Worm (Caenorhabditis elegans): ENCODE results near the gene F44E7.3.
A peak's percentile ranks its signal among the peaks of the same experiment; 100 is the strongest.

The F44E7.3 gene

ce11 chrV:5813060-5813659, 41.4 kb downstream of the F44E7.3 start, which contains the start of gene ZC250.4 (continued):
- TF ChIP-seq mes-2 (tag; optimal IDR thresholded peaks at IDR 0.05; ENCODE audit: poor library complexity, severe bottlenecking) (peak; percentile 20), skn-1 (tag; optimal IDR thresholded peaks at IDR 0.05) (no peak), nhr-6 (tag; optimal IDR thresholded peaks at IDR 0.05) (no peak)

DNA sequence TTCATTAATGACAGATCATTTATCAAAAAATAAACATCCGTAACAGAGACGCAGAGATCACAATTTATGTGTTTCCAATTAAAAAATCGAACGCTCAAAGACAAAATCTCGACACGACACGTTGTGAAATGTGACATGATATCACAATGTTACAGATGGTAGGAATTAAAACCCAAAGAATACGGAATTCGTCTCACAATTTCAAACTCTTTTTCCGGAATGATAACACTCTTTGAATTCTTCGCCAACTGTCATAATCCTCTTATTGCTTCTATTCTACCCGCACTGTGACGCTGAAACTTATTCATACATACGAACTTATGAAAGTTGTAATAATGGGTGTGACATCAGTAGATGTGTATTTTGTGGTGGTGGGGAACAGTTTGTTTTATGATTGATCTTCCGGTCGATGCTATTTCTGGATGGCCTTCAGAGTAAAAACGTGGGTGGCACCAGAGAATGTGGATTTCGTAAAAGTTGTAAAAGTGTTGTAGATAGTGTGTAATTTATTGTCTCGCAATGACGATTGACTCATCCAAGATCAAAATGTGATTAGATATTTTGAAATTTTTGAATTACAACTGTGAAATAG, 44.8 kb downstream of the F44E7.3 start:
- TF ChIP-seq lin-1 (GFP tag; IDR thresholded peaks at IDR 0.05) (peak; percentile 54; the same call in 1 of the 2 replicates), lim-7 (GFP tag; IDR thresholded peaks at IDR 0.05) (no peak), F44E2.7 (GFP tag; IDR thresholded peaks at IDR 0.05) (no peak), T26A8.4 (GFP tag; IDR thresholded peaks at IDR 0.05) (no peak), mxl-3 (GFP tag; optimal IDR thresholded peaks at IDR 0.05) (peak; percentile 13), unc-62 (GFP tag; optimal IDR thresholded peaks at IDR 0.05 in 1 of 2) (peak in 1 of 2 experiments; percentile 90), unc-62 (tag; optimal IDR thresholded peaks at IDR 0.05) (no peak), nhr-28 (tag; optimal IDR thresholded peaks at IDR 0.05) (peak; percentile 68), hlh-30 (tag; optimal IDR thresholded peaks at IDR 0.05; ENCODE audit: insufficient read depth) (peak; percentile 21), daf-16 (GFP tag; optimal IDR thresholded peaks at IDR 0.05) (no peak), daf-16 (tag; optimal IDR thresholded peaks at IDR 0.05) (peak; percentile 7), hlh-11 (tag; optimal IDR thresholded peaks at IDR 0.05) (peak; percentile 57), ama-1 (optimal IDR thresholded peaks at IDR 0.05) (no peak), dmd-6 (GFP tag; IDR thresholded peaks at IDR 0.05) (peak; percentile 90), nhr-48 (tag; optimal IDR thresholded peaks at IDR 0.05) (peak; percentile 49), mdl-1 (tag; optimal IDR thresholded peaks at IDR 0.05) (peak in 1 of 2 experiments; percentile 16), dve-1 (tag; optimal IDR thresholded peaks at IDR 0.05; ENCODE audit: insufficient read depth) (peak; percentile 44)

DNA sequence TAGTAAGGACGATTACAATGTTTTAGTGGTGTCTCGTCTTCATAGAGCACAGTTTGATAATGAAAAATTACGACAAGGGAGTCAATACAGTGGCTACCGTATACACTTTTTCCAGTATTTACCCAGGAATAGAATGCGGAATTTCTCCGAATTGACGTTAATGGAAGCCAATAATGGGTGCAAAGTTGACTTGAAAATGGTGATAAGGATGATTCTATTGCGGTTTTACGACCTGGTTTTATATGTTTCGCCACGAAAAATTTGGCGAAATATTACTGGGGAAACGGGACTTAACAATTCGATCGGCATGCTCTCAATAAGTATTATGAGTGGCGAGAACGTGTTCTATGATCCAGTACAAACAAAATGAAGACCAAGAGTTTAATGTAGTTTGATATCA, 48.2 kb downstream of the F44E7.3 start:
- TF ChIP-seq hlh-11 (tag; optimal IDR thresholded peaks at IDR 0.05) = peak; percentile 32
- TF ChIP-seq dve-1 (tag; optimal IDR thresholded peaks at IDR 0.05; ENCODE audit: insufficient read depth) = peak; percentile 53
- TF ChIP-seq dmd-6 (GFP tag; IDR thresholded peaks at IDR 0.05) = peak; percentile 83
- TF ChIP-seq daf-16 (GFP tag; optimal IDR thresholded peaks at IDR 0.05) = no peak
- TF ChIP-seq daf-16 (tag; optimal IDR thresholded peaks at IDR 0.05) = peak; percentile 69
- TF ChIP-seq lin-29 (GFP tag; IDR thresholded peaks at IDR 0.05) = no peak
- peak; percentile 2 for TF ChIP-seq nhr-48 (tag; optimal IDR thresholded peaks at IDR 0.05)
- peak; percentile 40 for TF ChIP-seq nhr-28 (tag; optimal IDR thresholded peaks at IDR 0.05)
- TF ChIP-seq php-3 (GFP tag; IDR thresholded peaks at IDR 0.05) = peak; percentile 94
- TF ChIP-seq madf-5 (GFP tag; IDR thresholded peaks at IDR 0.05) = no peak
- TF ChIP-seq pqm-1 (tag; optimal IDR thresholded peaks at IDR 0.05) = peak; percentile 2
- TF ChIP-seq ceh-32 (tag; optimal IDR thresholded peaks at IDR 0.05; ENCODE audit: poor library complexity) = no peak
- TF ChIP-seq zip-2 (tag; optimal IDR thresholded peaks at IDR 0.05) = no peak
- TF ChIP-seq fkh-10 (GFP tag; optimal IDR thresholded peaks at IDR 0.05) = no peak
- TF ChIP-seq fos-1 (tag; optimal IDR thresholded peaks at IDR 0.05) = no peak
- TF ChIP-seq unc-130 (GFP tag; optimal IDR thresholded peaks at IDR 0.05) = no peak

DNA sequence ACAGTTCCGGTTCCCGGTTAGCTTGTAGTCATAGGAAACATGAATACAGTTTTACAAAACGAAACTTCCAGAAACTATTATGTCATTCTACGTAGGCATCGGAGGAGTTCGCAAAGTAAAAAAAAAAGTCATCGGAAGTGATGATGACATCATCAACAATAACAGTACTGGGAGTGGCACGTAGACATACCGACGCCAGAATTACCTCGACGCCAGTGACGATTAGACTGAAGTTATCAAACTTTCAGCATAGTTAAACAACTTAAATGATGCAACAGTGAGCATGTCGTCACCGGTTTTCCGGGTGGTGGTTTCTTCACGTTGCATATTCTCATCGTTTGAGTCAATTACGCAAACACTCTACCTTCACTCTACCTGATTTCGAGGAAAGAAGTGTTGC, 48.7 kb downstream of the F44E7.3 start:
- peak; percentile 69 for TF ChIP-seq aha-1 (tag)
- TF ChIP-seq madf-9 (GFP tag; conservative IDR thresholded peaks at IDR 0.05) = no peak
- TF ChIP-seq hif-1 (tag; optimal IDR thresholded peaks at IDR 0.05) = peak in 1 of 2 experiments; percentile 66
- peak; percentile 0 for TF ChIP-seq pqm-1 (tag; optimal IDR thresholded peaks at IDR 0.05)
- no peak for TF ChIP-seq ceh-62 (tag; optimal IDR thresholded peaks at IDR 0.05)
- peak; percentile 31 for TF ChIP-seq nhr-48 (tag; optimal IDR thresholded peaks at IDR 0.05)
- no peak for TF ChIP-seq daf-16 (GFP tag; optimal IDR thresholded peaks at IDR 0.05)
- peak; percentile 10 for TF ChIP-seq daf-16 (tag; optimal IDR thresholded peaks at IDR 0.05)
- TF ChIP-seq dmd-6 (GFP tag; IDR thresholded peaks at IDR 0.05) = peak; percentile 62

All from whole organism, L4 larva.